Fruit fly (Drosophila melanogaster): ENCODE results near the gene SKIP.

- no peak for TF ChIP-seq CG1620 (GFP tag; optimal IDR thresholded peaks at IDR 0.05)
- no peak for TF ChIP-seq pad (GFP tag; optimal IDR thresholded peaks at IDR 0.05)
- TF ChIP-seq Clk (GFP tag; optimal IDR thresholded peaks at IDR 0.05): no peak
- TF ChIP-seq CG7101 (tag; optimal IDR thresholded peaks at IDR 0.05): no peak
- TF ChIP-seq CG7045 (GFP tag; optimal IDR thresholded peaks at IDR 0.05): no peak
- no peak for TF ChIP-seq CG11617 (GFP tag; optimal IDR thresholded peaks at IDR 0.05)
- TF ChIP-seq cnc (optimal IDR thresholded peaks at IDR 0.05): no peak
- TF ChIP-seq Crg-1 (GFP tag; optimal IDR thresholded peaks at IDR 0.05): no peak
- TF ChIP-seq CG5204 (GFP tag; optimal IDR thresholded peaks at IDR 0.05): no peak
- TF ChIP-seq CG12768 (GFP tag; optimal IDR thresholded peaks at IDR 0.05): no peak
Observed at dm6 chr3R:22182939-22183338, 49.3 kb downstream of the SKIP start.
